Worm (Caenorhabditis elegans) whole organism, young adult: ENCODE results near the gene nep-9.

Source experiments
- B0035.1 ChIP-seq: sonication (generic microtip); optimal IDR thresholded peaks from 2 replicates; lab custom pipeline; 2016; ENCODE audit warnings: missing genetic modification characterization, mild to moderate bottlenecking, missing compliant biosample characterization, missing genotype, missing genetic modification reagents
- B0261.1 ChIP-seq: sonication (generic microtip); optimal IDR thresholded peaks from 2 replicates; lab custom pipeline; 2016; ENCODE audit warnings: mild to moderate bottlenecking, missing genetic modification characterization, moderate library complexity, missing compliant biosample characterization
- F33H1.4 ChIP-seq: fragments of 200-800 bp; sonication (Bioruptor generic); IDR thresholded peaks from 2 replicates; pipeline ENCODE4 v1.3.6; 2022; ENCODE audit warnings: missing genetic modification reagents, missing genetic modification characterization, missing compliant biosample characterization
- F55B11.4 ChIP-seq: sonication (generic microtip); optimal IDR thresholded peaks from 2 replicates; lab custom pipeline; 2016; ENCODE audit warnings: missing compliant biosample characterization, missing genetic modification characterization, borderline replicate concordance; ENCODE audit not compliant: insufficient read depth
- Y53G8AR.9 ChIP-seq: fragments of 200-800 bp; sonication (Bioruptor generic); conservative IDR thresholded peaks from 2 replicates; pipeline ENCODE4 v1.3.6; 2022; ENCODE audit warnings: missing genetic modification reagents, missing genetic modification characterization, missing compliant biosample characterization
- Y79H2A.3 ChIP-seq: fragments of 200-800 bp; sonication (Bioruptor generic); conservative IDR thresholded peaks from 2 replicates; pipeline ENCODE4 v1.3.6; 2022; ENCODE audit warnings: missing genetic modification reagents, missing genetic modification characterization, missing compliant biosample characterization
- ama-1 ChIP-seq, 3 experiments: fragments of 150-350 bp in 1 of 3; sonication (generic microtip) in 2 of 3; optimal IDR thresholded peaks; 2 replicates each; lab custom pipeline; 2014 to 2018; ENCODE audit warnings: missing biosample characterization in 2 of 3, missing genetic modification characterization in 2 of 3, missing genetic modification reagents in 2 of 3
- aptf-2 ChIP-seq: fragments of 200-800 bp; sonication (Bioruptor generic); conservative IDR thresholded peaks from 2 replicates; pipeline ENCODE4 v1.3.6; 2022; ENCODE audit warnings: missing genetic modification reagents, missing genetic modification characterization, missing compliant biosample characterization
- atf-7 ChIP-seq: sonication (generic microtip); optimal IDR thresholded peaks from 2 replicates; lab custom pipeline; 2017; ENCODE audit warnings: mild to moderate bottlenecking, missing genetic modification characterization, missing compliant biosample characterization
- bed-2 ChIP-seq: fragments of 200-800 bp; sonication (Bioruptor generic); IDR thresholded peaks from 2 replicates; pipeline ENCODE4 v1.3.6; 2022; ENCODE audit warnings: missing genetic modification reagents, missing genetic modification characterization, missing compliant biosample characterization
- cebp-2 ChIP-seq: fragments of 200-800 bp; sonication (Bioruptor generic); IDR thresholded peaks from 2 replicates; pipeline ENCODE4 v1.3.6; 2022; ENCODE audit warnings: missing genetic modification characterization, missing compliant biosample characterization
- ceh-40 ChIP-seq: fragments of 200-800 bp; sonication (Bioruptor generic); IDR thresholded peaks from 2 replicates; pipeline ENCODE4 v1.3.6; 2022; ENCODE audit warnings: missing genetic modification characterization, missing compliant biosample characterization
- ceh-91 ChIP-seq: fragments of 200-800 bp; sonication (Bioruptor generic); IDR thresholded peaks from 2 replicates; pipeline ENCODE4 v1.3.6; 2022; ENCODE audit warnings: missing genetic modification reagents, missing genetic modification characterization, missing compliant biosample characterization
- chd-7 ChIP-seq: sonication (generic microtip); optimal IDR thresholded peaks from 2 replicates; lab custom pipeline; 2016; ENCODE audit warnings: mild to moderate bottlenecking, missing genetic modification characterization, moderate library complexity, missing compliant biosample characterization
- dox-1 ChIP-seq: fragments of 200-800 bp; sonication (Bioruptor generic); IDR thresholded peaks from 2 replicates; pipeline ENCODE4 v1.3.6; 2022; ENCODE audit warnings: missing genetic modification reagents, missing genetic modification characterization, missing compliant biosample characterization
- efl-1 ChIP-seq: fragments of 150-350 bp; optimal IDR thresholded peaks from 2 replicates; lab custom pipeline; 2014; ENCODE audit warnings: missing biosample characterization, missing genetic modification reagents, missing genetic modification characterization
- ets-4 ChIP-seq: fragments of 200-800 bp; sonication (Bioruptor generic); optimal IDR thresholded peaks from 2 replicates; lab custom pipeline; 2018; ENCODE audit warnings: mild to moderate bottlenecking, missing genetic modification characterization, missing compliant biosample characterization
- gei-17 ChIP-seq: fragments of 200-800 bp; sonication (Bioruptor generic); optimal IDR thresholded peaks from 2 replicates; lab custom pipeline; 2018; ENCODE audit warnings: mild to moderate bottlenecking, missing genetic modification characterization, missing compliant biosample characterization
- him-1 ChIP-seq: sonication (generic microtip); optimal IDR thresholded peaks from 2 replicates; lab custom pipeline; 2016; ENCODE audit warnings: missing genotype, missing genetic modification reagents, missing genetic modification characterization, missing compliant biosample characterization
- hrde-1 ChIP-seq: sonication (generic microtip); optimal IDR thresholded peaks from 2 replicates; lab custom pipeline; 2016; ENCODE audit warnings: missing genetic modification characterization, mild to moderate bottlenecking, missing compliant biosample characterization, moderate library complexity, missing genotype, missing genetic modification reagents, borderline replicate concordance
- hsf-1 ChIP-seq: fragments of 200-800 bp; sonication (Bioruptor generic); IDR thresholded peaks from 2 replicates; pipeline ENCODE4 v1.3.6; 2022; ENCODE audit warnings: missing genetic modification reagents, missing genetic modification characterization, missing compliant biosample characterization
- lag-1 ChIP-seq: fragments of 200-800 bp; sonication (Bioruptor generic); IDR thresholded peaks from 2 replicates; pipeline ENCODE4 v1.3.6; 2022; ENCODE audit warnings: missing genetic modification reagents, missing genetic modification characterization, missing compliant biosample characterization
- lin-26 ChIP-seq: fragments of 200-800 bp; sonication (Bioruptor generic); IDR thresholded peaks from 2 replicates; pipeline ENCODE4 v1.3.6; 2022; ENCODE audit warnings: missing genetic modification reagents, missing genetic modification characterization, missing compliant biosample characterization
- madf-6 ChIP-seq: fragments of 200-800 bp; sonication (Bioruptor generic); IDR thresholded peaks from 2 replicates; pipeline ENCODE4 v1.3.6; 2022; ENCODE audit warnings: missing genetic modification reagents, missing genetic modification characterization, missing compliant biosample characterization
- mel-28 ChIP-seq: sonication (generic microtip); optimal IDR thresholded peaks from 2 replicates; lab custom pipeline; 2016; ENCODE audit warnings: borderline replicate concordance, mild to moderate bottlenecking, missing genetic modification characterization, missing compliant biosample characterization
- nfya-1 ChIP-seq: sonication (generic microtip); optimal IDR thresholded peaks from 2 replicates; lab custom pipeline; 2017; ENCODE audit warnings: antibody characterized with exemption, missing compliant biosample characterization, missing genetic modification characterization, borderline replicate concordance; ENCODE audit not compliant: insufficient read depth
- nfyb-1 ChIP-seq: fragments of 200-800 bp; sonication (Bioruptor generic); IDR thresholded peaks from 2 replicates; pipeline ENCODE4 v1.3.6; 2022; ENCODE audit warnings: missing genetic modification reagents, missing genetic modification characterization, missing compliant biosample characterization
- nhr-27 ChIP-seq: fragments of 200-800 bp; sonication (Bioruptor generic); optimal IDR thresholded peaks from 2 replicates; lab custom pipeline; 2018; ENCODE audit warnings: mild to moderate bottlenecking, missing genetic modification characterization, moderate library complexity, missing compliant biosample characterization
- nhr-80 ChIP-seq: sonication (generic microtip); optimal IDR thresholded peaks from 2 replicates; lab custom pipeline; 2016; ENCODE audit warnings: missing genetic modification characterization, missing compliant biosample characterization
- pbrm-1 ChIP-seq: fragments of 200-800 bp; sonication (Bioruptor generic); IDR thresholded peaks from 2 replicates; pipeline ENCODE4 v1.3.6; 2022; ENCODE audit warnings: missing genetic modification reagents, missing genetic modification characterization, missing compliant biosample characterization
- sea-2 ChIP-seq: fragments of 200-800 bp; sonication (Bioruptor generic); IDR thresholded peaks from 2 replicates; pipeline ENCODE4 v1.3.6; 2022; ENCODE audit warnings: missing genetic modification characterization, missing compliant biosample characterization
- snpc-1.3 ChIP-seq: sonication (generic microtip); optimal IDR thresholded peaks from 2 replicates; lab custom pipeline; 2017; ENCODE audit warnings: missing genetic modification characterization, mild to moderate bottlenecking, missing compliant biosample characterization, antibody characterized with exemption, moderate library complexity, missing genotype, missing genetic modification reagents; ENCODE audit not compliant: insufficient read depth
- somi-1 ChIP-seq: fragments of 200-800 bp; sonication (Bioruptor generic); optimal IDR thresholded peaks from 2 replicates; lab custom pipeline; 2018; ENCODE audit warnings: mild to moderate bottlenecking, missing genetic modification characterization, missing compliant biosample characterization
- xnd-1 ChIP-seq: sonication (generic microtip); optimal IDR thresholded peaks from 2 replicates; lab custom pipeline; 2016; ENCODE audit warnings: missing genotype, missing genetic modification reagents, missing genetic modification characterization, missing compliant biosample characterization
- ztf-6 ChIP-seq: fragments of 200-800 bp; sonication (Bioruptor generic); IDR thresholded peaks from 2 replicates; pipeline ENCODE4 v1.3.6; 2022; ENCODE audit warnings: missing genetic modification reagents, missing genetic modification characterization, missing compliant biosample characterization

nep-9 gene

DNA sequence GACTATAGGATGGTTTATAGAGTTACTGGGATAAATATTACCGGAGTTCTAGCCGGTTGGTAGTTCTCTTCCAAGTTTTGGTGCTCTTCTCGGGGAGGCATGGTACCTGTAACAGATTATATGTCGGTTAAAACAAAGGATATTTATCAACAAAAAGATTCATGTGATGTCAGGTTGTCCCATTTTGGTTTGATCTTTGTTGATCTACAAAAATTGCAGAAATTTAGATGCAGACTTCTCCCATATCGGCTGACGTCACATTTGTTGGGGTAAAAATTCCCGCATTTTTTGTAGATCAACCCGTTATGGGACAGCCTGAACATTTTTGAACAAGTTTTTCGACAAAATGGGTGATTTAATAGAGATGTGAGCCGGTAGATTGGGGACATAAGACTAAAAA, 31.0 kb downstream of the nep-9 start, which contains the start of gene Y49F6C.7:
Gene Y49F6C.7 (minus strand): TSS at position 101 of the 400 bp plus-strand sequence.
- TF ChIP-seq him-1 (tag; lab: Kevin White, UChicago) = no peak
- TF ChIP-seq F55B11.4 = no peak
- no peak for TF ChIP-seq ceh-40
- no peak for TF ChIP-seq sea-2 (GFP tag; lab: Robert Waterston, UW)
- no peak for TF ChIP-seq ztf-6
- TF ChIP-seq ama-1 (optimal IDR thresholded peaks at IDR 0.05; lab: Kevin White, UChicago) = no peak
- TF ChIP-seq ama-1 (GFP tag; optimal IDR thresholded peaks at IDR 0.05; lab: Kevin White, UChicago) = no peak
- no peak for TF ChIP-seq F33H1.4 (GFP tag; lab: Robert Waterston, UW)
- TF ChIP-seq bed-2 (GFP tag; lab: Robert Waterston, UW) = no peak

DNA sequence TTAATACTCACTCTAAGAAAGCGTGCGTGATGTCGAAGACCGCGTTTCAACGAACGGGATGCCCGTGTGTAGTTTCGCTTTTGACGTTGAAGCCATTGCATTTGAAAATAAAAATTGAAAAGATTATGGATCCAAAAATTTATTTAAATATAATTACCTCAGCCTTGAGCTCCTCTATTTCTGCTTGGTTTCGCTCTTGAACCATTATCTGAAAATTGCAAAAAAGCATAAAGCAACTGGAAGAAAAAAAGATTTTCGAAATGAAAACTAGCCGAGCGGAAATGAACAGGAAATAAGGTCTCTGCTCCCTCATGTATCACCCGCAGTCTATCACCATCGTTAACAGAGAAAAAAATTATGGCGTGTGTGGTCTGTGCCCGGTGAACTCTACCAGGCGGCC, 32.0 kb downstream of the nep-9 start, which contains the start of gene Y49F6C.6:
Gene Y49F6C.6 (minus strand): TSS at position 101 of the 400 bp plus-strand sequence.
- no peak for TF ChIP-seq F55B11.4
- TF ChIP-seq atf-7 = no peak
- no peak for TF ChIP-seq somi-1 (GFP tag; lab: Kevin White, UChicago)
- TF ChIP-seq ama-1 (optimal IDR thresholded peaks at IDR 0.05; lab: Kevin White, UChicago) = no peak
- TF ChIP-seq ama-1 (GFP tag; optimal IDR thresholded peaks at IDR 0.05; lab: Kevin White, UChicago) = no peak
- TF ChIP-seq efl-1 (GFP tag; lab: Kevin White, UChicago) = no peak
- TF ChIP-seq snpc-1.3 (tag; lab: Kevin White, UChicago) = no peak
- no peak for TF ChIP-seq nfya-1 (tag; lab: Kevin White, UChicago)
- no peak for TF ChIP-seq bed-2 (GFP tag; lab: Robert Waterston, UW)
- TF ChIP-seq xnd-1 (tag; lab: Kevin White, UChicago) = no peak
- no peak for TF ChIP-seq lag-1
- TF ChIP-seq nfyb-1 (GFP tag; lab: Robert Waterston, UW) = no peak

DNA sequence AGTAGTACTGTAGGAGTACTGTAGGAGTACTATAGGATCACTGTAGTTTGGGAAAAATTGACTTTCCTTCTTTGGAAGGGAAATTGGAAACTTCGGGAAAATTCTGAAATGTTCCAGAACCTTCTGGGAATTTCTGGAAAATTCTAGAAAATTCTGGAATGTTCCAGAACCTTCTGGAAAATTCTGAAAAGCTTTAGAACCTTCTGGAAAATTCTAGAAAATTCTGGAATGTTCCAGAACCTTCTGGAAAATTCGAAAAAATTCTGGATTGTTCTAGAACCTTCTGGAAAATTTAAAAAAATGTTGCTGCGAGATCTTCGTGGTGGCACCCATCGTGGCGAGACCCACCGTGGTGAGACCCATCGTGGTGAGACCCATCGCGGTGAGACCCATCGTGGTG, 33.5 kb downstream of the nep-9 start:
- TF ChIP-seq dox-1 (GFP tag; lab: Robert Waterston, UW) (peak; percentile 69), F33H1.4 (GFP tag; lab: Robert Waterston, UW) (peak; percentile 45), hsf-1 (peak; percentile 96), pbrm-1 (GFP tag; lab: Robert Waterston, UW) (0 out of 2 replicates have a peak, but pooled peaks have one; percentile 44), cebp-2 (GFP tag; lab: Robert Waterston, UW) (0 out of 2 replicates have a peak, but pooled peaks have one; percentile 42), madf-6 (GFP tag; lab: Robert Waterston, UW) (0 out of 2 replicates have a peak, but pooled peaks have one; percentile 20)

DNA sequence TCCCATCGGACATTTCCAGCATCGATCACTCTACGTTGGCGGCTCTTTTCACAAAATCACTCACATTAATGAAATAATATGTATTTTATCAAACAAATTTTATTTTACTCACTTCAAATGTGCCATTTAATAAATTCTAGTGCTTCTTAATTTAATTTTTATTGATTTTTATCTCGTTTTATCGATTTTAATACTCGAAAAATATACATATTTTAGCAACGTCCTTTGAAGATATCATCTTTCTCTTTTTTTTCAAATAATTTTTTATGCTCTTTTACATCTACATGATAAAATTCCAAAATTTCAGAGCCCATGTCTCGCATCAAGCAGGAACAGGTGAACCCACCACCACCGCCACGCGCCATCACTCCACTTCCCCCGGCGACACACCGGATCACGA, 40.3 kb downstream of the nep-9 start, which contains the start of the genes lido-14 and bath-27:
Gene lido-14 (plus strand): TSS at position 301 of the 400 bp plus-strand sequence.
Gene bath-27 (plus strand): TSS at position 306 of the 400 bp plus-strand sequence.
- TF ChIP-seq nhr-27 (tag; lab: Kevin White, UChicago) = no peak
- TF ChIP-seq Y79H2A.3 (GFP tag; lab: Robert Waterston, UW) = no peak
- no peak for TF ChIP-seq hrde-1 (tag; lab: Kevin White, UChicago)
- no peak for TF ChIP-seq lin-26 (GFP tag; lab: Robert Waterston, UW)
- TF ChIP-seq mel-28 (tag; lab: Kevin White, UChicago) = no peak
- TF ChIP-seq B0035.1 (tag; lab: Kevin White, UChicago) = no peak
- TF ChIP-seq nfyb-1 (GFP tag; lab: Robert Waterston, UW) = no peak
- no peak for TF ChIP-seq B0261.1 (tag; lab: Kevin White, UChicago)
- no peak for TF ChIP-seq chd-7 (tag; lab: Kevin White, UChicago)
- TF ChIP-seq snpc-1.3 (tag; lab: Kevin White, UChicago) = no peak
- no peak for TF ChIP-seq aptf-2 (GFP tag; lab: Robert Waterston, UW)
- no peak for TF ChIP-seq gei-17
- TF ChIP-seq ets-4 (GFP tag; lab: Kevin White, UChicago) = no peak
- no peak for TF ChIP-seq nhr-80 (tag; lab: Kevin White, UChicago)
- no peak for TF ChIP-seq ceh-91 (GFP tag; lab: Robert Waterston, UW)
- no peak for TF ChIP-seq Y53G8AR.9 (GFP tag; lab: Robert Waterston, UW)
